Fruit fly (Drosophila melanogaster) whole organism, embryonic: Measurements from ENCODE around the gene Ent3.

Source experiments
- Abd-B ChIP-seq: fragments of 200-800 bp; sonication (Bioruptor generic); optimal IDR thresholded peaks from 2 replicates; lab custom pipeline; 2018; ENCODE audit warnings: missing biosample characterization, mild to moderate bottlenecking, missing genetic modification characterization, moderate library complexity
- Atf3 ChIP-seq: fragments of 200-800 bp; sonication (Bioruptor generic); optimal IDR thresholded peaks from 3 replicates; lab custom pipeline; 2016; ENCODE audit warnings: missing biosample characterization, missing genetic modification characterization
- Bteb2 ChIP-seq: fragments of 200-800 bp; sonication (Bioruptor generic); optimal IDR thresholded peaks from 2 replicates; lab custom pipeline; 2016; ENCODE audit warnings: missing biosample characterization, missing genetic modification characterization
- CG10565 ChIP-seq: fragments of 200-800 bp; sonication (Bioruptor generic); optimal IDR thresholded peaks from 3 replicates; lab custom pipeline; 2016; ENCODE audit warnings: missing biosample characterization, mild to moderate bottlenecking, missing genetic modification characterization
- CG11456 ChIP-seq: fragments of 200-800 bp; sonication (Bioruptor generic); IDR thresholded peaks from 3 replicates; pipeline ENCODE4 v1.3.6; 2022; ENCODE audit warnings: missing biosample characterization, missing genetic modification characterization
- CG13424 ChIP-seq: fragments of 200-800 bp; sonication (Bioruptor generic); optimal IDR thresholded peaks from 2 replicates; lab custom pipeline; 2019; ENCODE audit warnings: missing biosample characterization, mild to moderate bottlenecking, missing genetic modification characterization, moderate library complexity
- CG1602 ChIP-seq: fragments of 200-800 bp; sonication (Bioruptor generic); optimal IDR thresholded peaks from 3 replicates; lab custom pipeline; 2016; ENCODE audit warnings: missing biosample characterization, missing genetic modification characterization
- CG2678 ChIP-seq: fragments of 200-800 bp; sonication (Bioruptor generic); optimal IDR thresholded peaks from 3 replicates; lab custom pipeline; 2019; ENCODE audit warnings: missing biosample characterization, mild to moderate bottlenecking, missing genetic modification characterization, moderate library complexity
- CG3281 ChIP-seq: fragments of 200-800 bp; sonication (Bioruptor generic); optimal IDR thresholded peaks from 3 replicates; lab custom pipeline; 2017; ENCODE audit warnings: missing biosample characterization, mild to moderate bottlenecking, missing genetic modification characterization
- CG3726 ChIP-seq: fragments of 200-800 bp; sonication (Bioruptor generic); IDR thresholded peaks from 3 replicates; pipeline ENCODE4, ENCODE4 v1.3.6; 2022; ENCODE audit warnings: missing biosample characterization, missing genetic modification characterization
- CG3847 ChIP-seq: fragments of 200-800 bp; sonication (Bioruptor generic); IDR thresholded peaks from 2 replicates; pipeline ENCODE4 v1.3.6; 2022; ENCODE audit warnings: missing biosample characterization, missing genetic modification characterization
- CG4360 ChIP-seq: fragments of 200-800 bp; sonication (Bioruptor generic); IDR thresholded peaks from 2 replicates; pipeline ENCODE4 v1.3.6; 2022; ENCODE audit warnings: missing biosample characterization, missing genetic modification characterization
- CG5245 ChIP-seq: fragments of 200-800 bp; sonication (Bioruptor generic); optimal IDR thresholded peaks from 3 replicates; lab custom pipeline; 2016; ENCODE audit warnings: missing biosample characterization, missing genetic modification characterization
- CG5953 ChIP-seq: fragments of 200-800 bp; sonication (Bioruptor generic); IDR thresholded peaks from 2 replicates; pipeline ENCODE4 v1.3.6; 2022; ENCODE audit warnings: missing biosample characterization, missing genetic modification characterization
- CG6272 ChIP-seq: fragments of 200-800 bp; sonication (Bioruptor generic); IDR thresholded peaks from 2 replicates; pipeline ENCODE4 v1.3.6; 2022; ENCODE audit warnings: missing biosample characterization, missing genetic modification characterization
- CG6791 ChIP-seq: fragments of 200-800 bp; sonication (Bioruptor generic); IDR thresholded peaks from 3 replicates; pipeline ENCODE4 v1.3.6; 2022; ENCODE audit warnings: missing biosample characterization, missing genetic modification characterization; ENCODE audit not compliant: partially characterized antibody
- CG6813 ChIP-seq: fragments of 200-800 bp; sonication (Bioruptor generic); optimal IDR thresholded peaks from 2 replicates; lab custom pipeline; 2017; ENCODE audit warnings: missing biosample characterization, missing genetic modification characterization, mild to moderate bottlenecking, moderate library complexity, missing genetic modification reagents
- CG7271 ChIP-seq: fragments of 200-800 bp; sonication (Bioruptor generic); optimal IDR thresholded peaks from 2 replicates; lab custom pipeline; 2018; ENCODE audit warnings: missing biosample characterization, mild to moderate bottlenecking, missing genetic modification characterization, moderate library complexity
- CG7987 ChIP-seq: fragments of 200-800 bp; sonication (Bioruptor generic); optimal IDR thresholded peaks from 2 replicates; lab custom pipeline; 2018; ENCODE audit warnings: missing biosample characterization, mild to moderate bottlenecking, missing genetic modification characterization, moderate library complexity
- CoRest ChIP-seq: fragments of 200-800 bp; sonication (Bioruptor generic); optimal IDR thresholded peaks from 3 replicates; lab custom pipeline; 2018; ENCODE audit warnings: missing biosample characterization, mild to moderate bottlenecking, missing genetic modification characterization, moderate library complexity
- GATAe ChIP-seq: fragments of 200-800 bp; sonication (Bioruptor generic); conservative IDR thresholded peaks from 2 replicates; pipeline ENCODE4 v1.3.6; 2022; ENCODE audit warnings: missing biosample characterization, missing genetic modification characterization
- HHEX ChIP-seq: fragments of 200-800 bp; sonication (Bioruptor generic); optimal IDR thresholded peaks from 3 replicates; lab custom pipeline; 2017; ENCODE audit warnings: missing biosample characterization, mild to moderate bottlenecking, missing genetic modification characterization, missing genetic modification reagents
- Lim3 ChIP-seq: fragments of 200-800 bp; sonication (Bioruptor generic); IDR thresholded peaks from 2 replicates; pipeline ENCODE4 v1.3.6; 2022; ENCODE audit warnings: missing biosample characterization, missing genetic modification characterization
- MESR4 ChIP-seq: fragments of 200-800 bp; sonication (Bioruptor generic); optimal IDR thresholded peaks from 2 replicates; lab custom pipeline; 2018; ENCODE audit warnings: missing biosample characterization, mild to moderate bottlenecking, missing genetic modification characterization, moderate library complexity
- Meics ChIP-seq: fragments of 200-800 bp; sonication (Bioruptor generic); optimal IDR thresholded peaks from 2 replicates; lab custom pipeline; 2017; ENCODE audit warnings: missing biosample characterization, mild to moderate bottlenecking, missing genetic modification characterization
- Myb ChIP-seq: fragments of 200-800 bp; sonication (Bioruptor generic); optimal IDR thresholded peaks from 2 replicates; lab custom pipeline; 2016; ENCODE audit warnings: missing biosample characterization, missing genetic modification characterization
- Nf-YC ChIP-seq: fragments of 200-800 bp; optimal IDR thresholded peaks from 3 replicates; lab custom pipeline; 2019; ENCODE audit warnings: missing biosample characterization, mild to moderate bottlenecking, missing genetic modification characterization, moderate library complexity
- Optix ChIP-seq: fragments of 200-800 bp; sonication (Bioruptor generic); IDR thresholded peaks from 3 replicates; pipeline ENCODE4 v1.3.6; 2022; ENCODE audit warnings: missing biosample characterization, missing genetic modification characterization
- Xbp1 ChIP-seq: fragments of 200-800 bp; sonication (Bioruptor generic); optimal IDR thresholded peaks from 3 replicates; lab custom pipeline; 2016; ENCODE audit warnings: missing biosample characterization, mild to moderate bottlenecking, missing genetic modification characterization
- ac ChIP-seq: fragments of 200-800 bp; sonication (Bioruptor generic); optimal IDR thresholded peaks from 3 replicates; lab custom pipeline; 2017; ENCODE audit warnings: missing biosample characterization, mild to moderate bottlenecking, missing genetic modification characterization
- amos ChIP-seq: fragments of 200-800 bp; sonication (Bioruptor generic); IDR thresholded peaks from 2 replicates; pipeline ENCODE4 v1.3.6; 2022; ENCODE audit warnings: missing biosample characterization, missing genetic modification characterization; ENCODE audit not compliant: partially characterized antibody
- caup ChIP-seq: fragments of 200-800 bp; sonication (Bioruptor generic); optimal IDR thresholded peaks from 3 replicates; lab custom pipeline; 2017; ENCODE audit warnings: missing biosample characterization, mild to moderate bottlenecking, missing genetic modification characterization, moderate library complexity; ENCODE audit not compliant: severe bottlenecking
- croc ChIP-seq: fragments of 200-800 bp; sonication (Bioruptor generic); conservative IDR thresholded peaks from 3 replicates; pipeline ENCODE4 v1.3.6; 2022; ENCODE audit warnings: missing biosample characterization, missing genetic modification characterization
- gcm ChIP-seq: fragments of 200-800 bp; sonication (Bioruptor generic); optimal IDR thresholded peaks from 2 replicates; lab custom pipeline; 2019; ENCODE audit warnings: missing biosample characterization, mild to moderate bottlenecking, missing genetic modification characterization, moderate library complexity
- gsb-n ChIP-seq: fragments of 200-800 bp; sonication (Bioruptor generic); optimal IDR thresholded peaks from 3 replicates; lab custom pipeline; 2018; ENCODE audit warnings: missing biosample characterization, mild to moderate bottlenecking, missing genetic modification characterization
- h ChIP-seq: fragments of >200 bp; optimal IDR thresholded peaks from 2 replicates; lab custom pipeline; 2017
- hth ChIP-seq: fragments of >200 bp; optimal IDR thresholded peaks from 2 replicates; lab custom pipeline; 2017; ENCODE audit warnings: inconsistent platforms
- jumu ChIP-seq: fragments of 200-800 bp; sonication (Bioruptor generic); optimal IDR thresholded peaks from 3 replicates; lab custom pipeline; 2016; ENCODE audit warnings: missing biosample characterization, missing genetic modification characterization
- kah ChIP-seq: fragments of 200-800 bp; sonication (Bioruptor generic); optimal IDR thresholded peaks from 2 replicates; lab custom pipeline; 2018; ENCODE audit warnings: missing biosample characterization, mild to moderate bottlenecking, missing genetic modification characterization
- kay ChIP-seq: fragments of 200-800 bp; sonication (Bioruptor generic); optimal IDR thresholded peaks from 2 replicates; lab custom pipeline; 2016; ENCODE audit warnings: missing biosample characterization, missing genetic modification characterization
- mirr ChIP-seq: fragments of 200-800 bp; sonication (Bioruptor generic); optimal IDR thresholded peaks from 3 replicates; lab custom pipeline; 2018; ENCODE audit warnings: missing biosample characterization, mild to moderate bottlenecking, missing genetic modification characterization
- p53 ChIP-seq: fragments of 200-800 bp; sonication (Bioruptor generic); optimal IDR thresholded peaks from 2 replicates; lab custom pipeline; 2016; ENCODE audit warnings: missing biosample characterization, missing genetic modification characterization
- pho ChIP-seq: fragments of 200-800 bp; sonication (Bioruptor generic); optimal IDR thresholded peaks from 2 replicates; lab custom pipeline; 2016; ENCODE audit warnings: missing biosample characterization, missing genetic modification characterization
- sens ChIP-seq: fragments of 200-800 bp; sonication (Bioruptor generic); peaks from one replicate; lab custom pipeline; 2016; ENCODE audit warnings: missing biosample characterization, missing genetic modification characterization
- sr ChIP-seq: fragments of 200-800 bp; sonication (Bioruptor generic); IDR thresholded peaks from 3 replicates; pipeline ENCODE4 v1.3.6; 2022; ENCODE audit warnings: missing biosample characterization, missing genetic modification characterization
- trh ChIP-seq: fragments of 200-800 bp; sonication (Bioruptor generic); optimal IDR thresholded peaks from 2 replicates; lab custom pipeline; 2016; ENCODE audit warnings: missing biosample characterization, missing genetic modification characterization
- twi ChIP-seq: fragments of 200-800 bp; optimal IDR thresholded peaks from 2 replicates; lab custom pipeline; 2019; ENCODE audit warnings: missing biosample characterization, mild to moderate bottlenecking, missing genetic modification characterization, moderate library complexity
- tx ChIP-seq: fragments of 200-800 bp; sonication (Bioruptor generic); optimal IDR thresholded peaks from 2 replicates; lab custom pipeline; 2016; ENCODE audit warnings: missing biosample characterization, missing genetic modification characterization
- unpg ChIP-seq: fragments of 200-800 bp; sonication (Bioruptor generic); optimal IDR thresholded peaks from 3 replicates; lab custom pipeline; 2018; ENCODE audit warnings: missing biosample characterization, mild to moderate bottlenecking, missing genetic modification characterization, moderate library complexity
- vnd ChIP-seq: fragments of 200-800 bp; sonication (Bioruptor generic); IDR thresholded peaks from 3 replicates; pipeline ENCODE4 v1.3.6; 2022; ENCODE audit warnings: missing biosample characterization, missing genetic modification characterization; ENCODE audit not compliant: partially characterized antibody

Ent3 gene

dm6 chr3L:12835511-12836479, 17.7 kb upstream of the Ent3 start (continued):
- TF ChIP-seq Xbp1 (GFP tag; lab: Kevin White, UChicago) (no peak), CG7987 (GFP tag; lab: Kevin White, UChicago) (no peak), CG3281 (no peak), CG1602 (no peak), pho (no peak), Optix (GFP tag; lab: Robert Waterston, UW) (no peak), mirr (GFP tag; lab: Kevin White, UChicago) (peak; percentile 50), Nf-YC (no peak), Abd-B (GFP tag; lab: Kevin White, UChicago) (no peak), Bteb2 (GFP tag; lab: Kevin White, UChicago) (no peak), tx (no peak), caup (GFP tag; lab: Kevin White, UChicago) (peak; percentile 20), CG6791 (GFP tag; lab: Robert Waterston, UW) (no peak), CG3847 (GFP tag; lab: Robert Waterston, UW) (no peak), CG13424 (tag; lab: Kevin White, UChicago) (peak; percentile 18), CG3726 (GFP tag; lab: Robert Waterston, UW) (no peak), ac (GFP tag; lab: Kevin White, UChicago) (no peak), jumu (GFP tag; lab: Kevin White, UChicago) (no peak), CG5245 (GFP tag; lab: Kevin White, UChicago) (no peak), vnd (GFP tag; lab: Robert Waterston, UW) (no peak), CG6813 (GFP tag; lab: Kevin White, UChicago) (peak; percentile 31), Lim3 (GFP tag; lab: Robert Waterston, UW) (no peak), sr (no peak), CG4360 (GFP tag; lab: Robert Waterston, UW) (no peak), MESR4 (GFP tag; lab: Kevin White, UChicago) (no peak), gcm (no peak), Atf3 (GFP tag; lab: Kevin White, UChicago) (no peak), CoRest (tag; lab: Kevin White, UChicago) (no peak), kah (GFP tag; lab: Kevin White, UChicago) (no peak), trh (GFP tag; lab: Kevin White, UChicago) (no peak), CG11456 (GFP tag; lab: Robert Waterston, UW) (no peak), CG7271 (tag; lab: Kevin White, UChicago) (no peak), hth (lab: Kevin White, UChicago) (no peak), twi (tag; lab: Kevin White, UChicago) (no peak), croc (GFP tag; lab: Robert Waterston, UW) (no peak), CG6272 (no peak), amos (GFP tag; lab: Robert Waterston, UW) (no peak), CG10565 (no peak), gsb-n (no peak), CG5953 (no peak), p53 (GFP tag; lab: Kevin White, UChicago) (no peak), kay (GFP tag; lab: Kevin White, UChicago) (no peak), sens (GFP tag; lab: Kevin White, UChicago) (peak; percentile 50), h (no peak), Myb (GFP tag; lab: Kevin White, UChicago) (peak; percentile 85), Meics (GFP tag; lab: Kevin White, UChicago) (peak; percentile 12), HHEX (GFP tag; lab: Kevin White, UChicago) (peak; percentile 0), CG2678 (tag; lab: Kevin White, UChicago) (peak; percentile 12), GATAe (GFP tag; lab: Robert Waterston, UW) (no peak; the same call in 1 of the 2 replicates), unpg (GFP tag; lab: Kevin White, UChicago) (no peak)
